Worm (Caenorhabditis elegans) whole organism, L1 larva: ENCODE data around the gene htp-2.

ENCODE experiments used
- C04F5.9 ChIP-seq: sonication (generic microtip); optimal IDR thresholded peaks from 2 replicates; lab custom pipeline; 2016; ENCODE audit warnings: missing genetic modification characterization, missing compliant biosample characterization
- C16A3.4 ChIP-seq: fragments of 150-350 bp; optimal IDR thresholded peaks from 2 replicates; lab custom pipeline; 2014; ENCODE audit warnings: missing biosample characterization, missing genetic modification characterization
- C34B4.2 ChIP-seq: sonication (generic microtip); optimal IDR thresholded peaks from 2 replicates; lab custom pipeline; 2017; ENCODE audit warnings: mild to moderate bottlenecking, missing genetic modification characterization, missing compliant biosample characterization
- F16B12.6 ChIP-seq: fragments of 150-350 bp; optimal IDR thresholded peaks from 2 replicates; lab custom pipeline; 2014; ENCODE audit warnings: missing biosample characterization, missing genetic modification characterization
- aha-1 ChIP-seq: fragments of 150-350 bp; optimal IDR thresholded peaks from 2 replicates; lab custom pipeline; 2014; ENCODE audit warnings: missing biosample characterization, missing genetic modification characterization
- alr-1 ChIP-seq: fragments of 200-800 bp; sonication (Bioruptor generic); optimal IDR thresholded peaks from 2 replicates; lab custom pipeline; 2018; ENCODE audit warnings: borderline replicate concordance, mild to moderate bottlenecking, missing genetic modification characterization, missing compliant biosample characterization
- ama-1 ChIP-seq: fragments of 150-350 bp; optimal IDR thresholded peaks from 2 replicates; lab custom pipeline; 2014
- blmp-1 ChIP-seq: fragments of 150-350 bp; optimal IDR thresholded peaks from 2 replicates; lab custom pipeline; 2014; ENCODE audit warnings: missing biosample characterization, missing genetic modification characterization
- ceh-8 ChIP-seq: fragments of 200-800 bp; sonication (Bioruptor generic); optimal IDR thresholded peaks from 2 replicates; lab custom pipeline; 2018; ENCODE audit warnings: mild to moderate bottlenecking, missing genetic modification characterization, moderate library complexity, missing compliant biosample characterization
- ceh-90 ChIP-seq: sonication (generic microtip); optimal IDR thresholded peaks from 2 replicates; lab custom pipeline; 2016; ENCODE audit warnings: missing genetic modification characterization, missing compliant biosample characterization
- ces-1 ChIP-seq: fragments of 150-350 bp; optimal IDR thresholded peaks from 2 replicates; lab custom pipeline; 2014; ENCODE audit warnings: missing biosample characterization, missing genetic modification reagents, missing genetic modification characterization
- efl-1 ChIP-seq, 4 experiments: fragments of 150-350 bp; optimal IDR thresholded peaks in 3 of 4; peaks in 1 of 4; 1 replicate in 1 of 4; 2 replicates in 3 of 4; lab custom pipeline; 2014; ENCODE audit warnings: missing biosample characterization in 2 of 4, missing genetic modification characterization in 2 of 4, missing genetic modification reagents in 2 of 4
- efl-3 ChIP-seq: fragments of 200-800 bp; sonication (Bioruptor generic); optimal IDR thresholded peaks from 2 replicates; lab custom pipeline; 2018; ENCODE audit warnings: mild to moderate bottlenecking, missing genetic modification characterization, missing compliant biosample characterization
- egl-13 ChIP-seq: sonication (generic microtip); optimal IDR thresholded peaks from 2 replicates; lab custom pipeline; 2016; ENCODE audit warnings: missing genotype, missing genetic modification reagents, missing genetic modification characterization, missing compliant biosample characterization
- egl-27 ChIP-seq, 2 experiments: fragments of 150-350 bp in 1 of 2; sonication (generic microtip); optimal IDR thresholded peaks; 3 replicates each; lab custom pipeline; 2017 to 2018; ENCODE audit warnings: missing biosample characterization in 2 of 2, missing genetic modification characterization in 2 of 2, missing genetic modification reagents in 2 of 2
- elt-2 ChIP-seq: sonication (generic microtip); optimal IDR thresholded peaks from 2 replicates; lab custom pipeline; 2016; ENCODE audit warnings: missing genetic modification characterization, mild to moderate bottlenecking, inconsistent platforms, missing compliant biosample characterization, missing genetic modification reagents
- elt-3 ChIP-seq, 6 experiments: fragments of 150-350 bp in 1 of 6; sonication (generic microtip); optimal IDR thresholded peaks; 2 replicates each; lab custom pipeline; 2017 to 2018; ENCODE audit warnings: missing biosample characterization in 6 of 6, missing genetic modification characterization in 6 of 6, inconsistent platforms in 1 of 6
- ets-5 ChIP-seq: fragments of 200-800 bp; sonication (Bioruptor generic); IDR thresholded peaks from 2 replicates; pipeline ENCODE4 v1.3.6; 2022; ENCODE audit warnings: missing genetic modification characterization, missing compliant biosample characterization
- fkh-10 ChIP-seq: sonication (generic microtip); optimal IDR thresholded peaks from 2 replicates; lab custom pipeline; 2017; ENCODE audit warnings: missing biosample characterization, missing genetic modification reagents, missing genetic modification characterization
- fkh-8 ChIP-seq: sonication (generic microtip); optimal IDR thresholded peaks from 2 replicates; lab custom pipeline; 2016; ENCODE audit warnings: mild to moderate bottlenecking, missing genetic modification characterization, missing compliant biosample characterization
- grh-1 ChIP-seq: fragments of 200-800 bp; sonication (Bioruptor generic); IDR thresholded peaks from 2 replicates; pipeline ENCODE4 v1.3.6; 2022; ENCODE audit warnings: missing genetic modification reagents, missing genetic modification characterization, missing compliant biosample characterization
- hlh-17 ChIP-seq: fragments of 200-800 bp; sonication (Bioruptor generic); optimal IDR thresholded peaks from 2 replicates; lab custom pipeline; 2018; ENCODE audit warnings: missing genetic modification characterization, mild to moderate bottlenecking, missing compliant biosample characterization, moderate library complexity, borderline replicate concordance
- hlh-4 ChIP-seq: sonication (generic microtip); optimal IDR thresholded peaks from 2 replicates; lab custom pipeline; 2016; ENCODE audit warnings: mild to moderate bottlenecking, missing genetic modification characterization, missing compliant biosample characterization
- isw-1 ChIP-seq: fragments of 200-800 bp; sonication (Bioruptor generic); IDR thresholded peaks from 2 replicates; pipeline ENCODE4 v1.3.6; 2022; ENCODE audit warnings: missing genetic modification characterization, missing compliant biosample characterization
- jun-1 ChIP-seq: fragments of 150-350 bp; optimal IDR thresholded peaks from 2 replicates; lab custom pipeline; 2014; ENCODE audit warnings: missing biosample characterization, missing genetic modification reagents, missing genetic modification characterization
- lin-13 ChIP-seq: fragments of 150-350 bp; optimal IDR thresholded peaks from 2 replicates; lab custom pipeline; 2014; ENCODE audit warnings: missing biosample characterization, missing genetic modification reagents, missing genetic modification characterization
- lin-35 ChIP-seq, 2 experiments: fragments of 150-350 bp; optimal IDR thresholded peaks; 2 replicates each; lab custom pipeline; 2014; ENCODE audit warnings: missing biosample characterization in 2 of 2, missing genetic modification characterization in 2 of 2, missing genetic modification reagents in 2 of 2
- lin-39 ChIP-seq: fragments of 150-350 bp; optimal IDR thresholded peaks from 2 replicates; lab custom pipeline; 2014; ENCODE audit warnings: missing biosample characterization, missing genetic modification reagents, missing genetic modification characterization
- lir-3 ChIP-seq: sonication (generic microtip); optimal IDR thresholded peaks from 2 replicates; lab custom pipeline; 2016; ENCODE audit warnings: mild to moderate bottlenecking, missing genetic modification characterization, moderate library complexity, missing compliant biosample characterization; ENCODE audit not compliant: poor library complexity
- lsy-2 ChIP-seq, 2 experiments: fragments of 150-350 bp; optimal IDR thresholded peaks; 2 replicates each; lab custom pipeline; 2014; ENCODE audit warnings: missing biosample characterization in 2 of 2, missing genetic modification characterization in 2 of 2
- mdl-1 ChIP-seq, 2 experiments: fragments of 150-350 bp; optimal IDR thresholded peaks; 2 replicates each; lab custom pipeline; 2014 to 2017; ENCODE audit warnings: missing biosample characterization in 2 of 2, missing genetic modification characterization in 2 of 2, inconsistent platforms in 1 of 2
- mef-2 ChIP-seq: fragments of 150-350 bp; optimal IDR thresholded peaks from 2 replicates; lab custom pipeline; 2014; ENCODE audit warnings: missing biosample characterization, missing genetic modification characterization
- mep-1 ChIP-seq: fragments of 150-350 bp; optimal IDR thresholded peaks from 2 replicates; lab custom pipeline; 2014; ENCODE audit warnings: missing biosample characterization, missing genetic modification characterization
- nhr-11 ChIP-seq: fragments of 150-350 bp; optimal IDR thresholded peaks from 2 replicates; lab custom pipeline; 2014; ENCODE audit warnings: missing biosample characterization, missing genetic modification characterization
- nhr-12 ChIP-seq: sonication (generic microtip); optimal IDR thresholded peaks from 2 replicates; lab custom pipeline; 2017; ENCODE audit warnings: missing biosample characterization, missing genetic modification characterization
- nhr-19 ChIP-seq: fragments of 200-800 bp; sonication (Bioruptor generic); conservative IDR thresholded peaks from 2 replicates; pipeline ENCODE4 v1.3.6; 2022; ENCODE audit warnings: missing genetic modification characterization, missing compliant biosample characterization
- nhr-47 ChIP-seq: sonication (generic microtip); optimal IDR thresholded peaks from 2 replicates; lab custom pipeline; 2016; ENCODE audit warnings: mild to moderate bottlenecking, missing genetic modification characterization, moderate library complexity, missing compliant biosample characterization
- pqm-1 ChIP-seq: sonication (generic microtip); optimal IDR thresholded peaks from 3 replicates; lab custom pipeline; 2017; ENCODE audit warnings: missing biosample characterization, missing genetic modification characterization
- skn-1 ChIP-seq: fragments of 150-350 bp; optimal IDR thresholded peaks from 2 replicates; lab custom pipeline; 2014; ENCODE audit warnings: missing biosample characterization, missing genetic modification characterization
- sptf-1 ChIP-seq: fragments of 150-350 bp; optimal IDR thresholded peaks from 2 replicates; lab custom pipeline; 2014; ENCODE audit warnings: missing biosample characterization, missing genetic modification characterization
- sup-37 ChIP-seq: fragments of 200-800 bp; sonication (Bioruptor generic); optimal IDR thresholded peaks from 2 replicates; lab custom pipeline; 2018; ENCODE audit warnings: mild to moderate bottlenecking, missing genetic modification characterization, missing compliant biosample characterization
- swsn-7 ChIP-seq: sonication (generic microtip); optimal IDR thresholded peaks from 2 replicates; lab custom pipeline; 2016; ENCODE audit warnings: missing genetic modification characterization, missing compliant biosample characterization
- unc-130 ChIP-seq: fragments of 150-350 bp; optimal IDR thresholded peaks from 2 replicates; lab custom pipeline; 2017; ENCODE audit warnings: missing biosample characterization, missing genetic modification characterization, inconsistent platforms
- unc-30 ChIP-seq: sonication (generic microtip); optimal IDR thresholded peaks from 2 replicates; lab custom pipeline; 2017; ENCODE audit warnings: missing biosample characterization, missing genetic modification characterization
- unc-86 ChIP-seq: sonication (generic microtip); optimal IDR thresholded peaks from 2 replicates; lab custom pipeline; 2016; ENCODE audit warnings: missing genetic modification characterization, missing compliant biosample characterization
- unc-98 ChIP-seq: fragments of 200-800 bp; sonication (Bioruptor generic); IDR thresholded peaks from 2 replicates; pipeline ENCODE4 v1.3.6; 2022; ENCODE audit warnings: missing genetic modification characterization, missing compliant biosample characterization
- vab-15 ChIP-seq: sonication (generic microtip); optimal IDR thresholded peaks from 2 replicates; lab custom pipeline; 2017; ENCODE audit warnings: missing genotype, mild to moderate bottlenecking, missing genetic modification characterization, missing compliant biosample characterization
- xbp-1 ChIP-seq: sonication (generic microtip); optimal IDR thresholded peaks from 2 replicates; lab custom pipeline; 2016; ENCODE audit warnings: missing genetic modification characterization, missing compliant biosample characterization
- ztf-11 ChIP-seq, 2 experiments: sonication (generic microtip); optimal IDR thresholded peaks; 2 replicates each; lab custom pipeline; 2016 to 2017; ENCODE audit warnings: missing genetic modification characterization in 2 of 2, missing biosample characterization in 1 of 2, missing compliant biosample characterization in 1 of 2

Gene htp-2

ce11 chrIV:6393329-6393728 is 26.0 kb upstream of the htp-2 start (continued):
- TF ChIP-seq ama-1 (no peak), ets-5 (GFP tag; lab: Robert Waterston, UW) (no peak), mep-1 (tag; lab: Kevin White, UChicago) (peak; percentile 48), hlh-4 (no peak), fkh-10 (peak; percentile 48), ztf-11 (tag; optimal IDR thresholded peaks at IDR 0.05; lab: Kevin White, UChicago) (no peak), F16B12.6 (tag; lab: Kevin White, UChicago) (no peak), lin-35 (GFP tag; optimal IDR thresholded peaks at IDR 0.05; lab: Kevin White, UChicago) (peak in 1 of 2 experiments; percentile 36), mef-2 (tag; lab: Kevin White, UChicago) (peak; percentile 43), lin-39 (tag; lab: Kevin White, UChicago) (no peak), ces-1 (GFP tag; lab: Kevin White, UChicago) (no peak), isw-1 (GFP tag; lab: Robert Waterston, UW) (no peak), aha-1 (no peak), elt-3 (tag; optimal IDR thresholded peaks at IDR 0.05; lab: Kevin White, UChicago) (no peak), egl-13 (tag; lab: Kevin White, UChicago) (no peak), blmp-1 (no peak), sup-37 (GFP tag; lab: Kevin White, UChicago) (no peak), nhr-19 (GFP tag; lab: Robert Waterston, UW) (peak; percentile 47), sptf-1 (tag; lab: Kevin White, UChicago) (no peak), nhr-47 (tag; lab: Kevin White, UChicago) (peak; percentile 51), grh-1 (GFP tag; lab: Robert Waterston, UW) (no peak), nhr-11 (tag; lab: Kevin White, UChicago) (peak; percentile 25), ceh-90 (tag; lab: Kevin White, UChicago) (no peak), alr-1 (no peak), hlh-17 (no peak), elt-2 (tag; lab: Kevin White, UChicago) (no peak), ceh-8 (GFP tag; lab: Kevin White, UChicago) (no peak), swsn-7 (tag; lab: Kevin White, UChicago) (peak; percentile 42), fkh-8 (peak; percentile 33), efl-3 (no peak), C04F5.9 (tag; lab: Kevin White, UChicago) (no peak), unc-30 (tag; lab: Kevin White, UChicago) (no peak), pqm-1 (no peak), xbp-1 (peak; percentile 3), unc-130 (tag; lab: Kevin White, UChicago) (no peak), C34B4.2 (tag; lab: Kevin White, UChicago) (no peak), efl-1 (optimal IDR thresholded peaks at IDR 0.05; lab: Kevin White, UChicago) (peak; percentile 44 to 49), efl-1 (GFP tag; optimal IDR thresholded peaks at IDR 0.05 in 1 of 2; lab: Kevin White, UChicago) (peak; percentile 13 to 20), lin-13 (no peak), lsy-2 (tag; optimal IDR thresholded peaks at IDR 0.05; lab: Kevin White, UChicago) (peak; percentile 68 to 76), nhr-12 (tag; lab: Kevin White, UChicago) (no peak), unc-86 (peak; percentile 89), unc-98 (GFP tag; lab: Robert Waterston, UW) (no peak), mdl-1 (tag; optimal IDR thresholded peaks at IDR 0.05; lab: Kevin White, UChicago) (no peak), lir-3 (tag; lab: Kevin White, UChicago) (peak; percentile 60), C16A3.4 (tag; lab: Kevin White, UChicago) (no peak), skn-1 (tag; lab: Kevin White, UChicago) (peak; percentile 42), egl-27 (tag; optimal IDR thresholded peaks at IDR 0.05; lab: Kevin White, UChicago) (no peak), vab-15 (tag; lab: Kevin White, UChicago) (no peak), jun-1 (tag; lab: Kevin White, UChicago) (no peak)
